Fruit fly (Drosophila melanogaster) whole organism, embryonic: ENCODE data around the gene Atox1.
A peak's percentile ranks its signal among the peaks of the same experiment; 100 is the strongest.

Experiments
- B-H2 ChIP-seq: fragments of 200-800 bp; sonication (Bioruptor generic); optimal IDR thresholded peaks from 2 replicates; lab custom pipeline; 2018; ENCODE audit warnings: missing biosample characterization, mild to moderate bottlenecking, missing genetic modification characterization
- Blimp-1 ChIP-seq: fragments of 200-800 bp; sonication (Bioruptor generic); optimal IDR thresholded peaks from 3 replicates; lab custom pipeline; 2018; ENCODE audit warnings: missing biosample characterization, missing genetic modification characterization, mild to moderate bottlenecking, moderate library complexity, missing genetic modification reagents
- C15 ChIP-seq: fragments of 200-800 bp; sonication (Bioruptor generic); IDR thresholded peaks from 3 replicates; pipeline ENCODE4 v1.3.6; 2022; ENCODE audit warnings: missing biosample characterization, missing genetic modification characterization
- CG10209 ChIP-seq: fragments of 200-800 bp; sonication (Bioruptor generic); optimal IDR thresholded peaks from 3 replicates; lab custom pipeline; 2017; ENCODE audit warnings: missing biosample characterization, mild to moderate bottlenecking, missing genetic modification characterization, missing genetic modification reagents
- CG10462 ChIP-seq: fragments of 200-800 bp; sonication (Bioruptor generic); optimal IDR thresholded peaks from 2 replicates; lab custom pipeline; 2016; ENCODE audit warnings: missing biosample characterization, missing genetic modification characterization
- CG10543 ChIP-seq: fragments of 200-800 bp; sonication (Bioruptor generic); optimal IDR thresholded peaks from 3 replicates; lab custom pipeline; 2017; ENCODE audit warnings: missing biosample characterization, mild to moderate bottlenecking, missing genetic modification characterization, moderate library complexity
- CG10565 ChIP-seq: fragments of 200-800 bp; sonication (Bioruptor generic); optimal IDR thresholded peaks from 3 replicates; lab custom pipeline; 2016; ENCODE audit warnings: missing biosample characterization, mild to moderate bottlenecking, missing genetic modification characterization
- CG10959 ChIP-seq: fragments of 200-800 bp; sonication (Bioruptor generic); IDR thresholded peaks from 2 replicates; pipeline ENCODE4 v1.3.6; 2022; ENCODE audit warnings: missing biosample characterization, missing genetic modification characterization
- CG12391 ChIP-seq: fragments of 200-800 bp; sonication (Bioruptor generic); optimal IDR thresholded peaks from 3 replicates; lab custom pipeline; 2018; ENCODE audit warnings: missing biosample characterization, mild to moderate bottlenecking, missing genetic modification characterization, moderate library complexity
- CG14965 ChIP-seq: fragments of 200-800 bp; sonication (Bioruptor generic); optimal IDR thresholded peaks from 2 replicates; lab custom pipeline; 2016; ENCODE audit warnings: missing biosample characterization, missing genetic modification characterization, borderline replicate concordance
- CG1602 ChIP-seq: fragments of 200-800 bp; sonication (Bioruptor generic); optimal IDR thresholded peaks from 3 replicates; lab custom pipeline; 2016; ENCODE audit warnings: missing biosample characterization, missing genetic modification characterization
- CG17385 ChIP-seq: fragments of 200-800 bp; sonication (Bioruptor generic); optimal IDR thresholded peaks from 3 replicates; lab custom pipeline; 2018; ENCODE audit warnings: missing biosample characterization, mild to moderate bottlenecking, missing genetic modification characterization
- CG1792 ChIP-seq: fragments of 200-800 bp; sonication (Bioruptor generic); optimal IDR thresholded peaks from 2 replicates; lab custom pipeline; 2016; ENCODE audit warnings: missing biosample characterization, missing genetic modification characterization
- CG2875 ChIP-seq: fragments of 200-800 bp; sonication (Bioruptor generic); optimal IDR thresholded peaks from 2 replicates; lab custom pipeline; 2017; ENCODE audit warnings: missing biosample characterization, mild to moderate bottlenecking, missing genetic modification characterization, missing genetic modification reagents
- CG30431 ChIP-seq: fragments of 200-800 bp; sonication (Bioruptor generic); optimal IDR thresholded peaks from 2 replicates; lab custom pipeline; 2017; ENCODE audit warnings: missing biosample characterization, missing genetic modification characterization
- CG3163 ChIP-seq: fragments of 200-800 bp; sonication (Bioruptor generic); optimal IDR thresholded peaks from 3 replicates; lab custom pipeline; 2016; ENCODE audit warnings: missing biosample characterization, missing genetic modification characterization
- CG32767 ChIP-seq: fragments of 200-800 bp; sonication (Bioruptor generic); IDR thresholded peaks from 2 replicates; pipeline ENCODE4 v1.3.6; 2022; ENCODE audit warnings: missing biosample characterization, missing genetic modification characterization
- CG3407 ChIP-seq: fragments of 200-800 bp; sonication (Bioruptor generic); optimal IDR thresholded peaks from 2 replicates; lab custom pipeline; 2018; ENCODE audit warnings: missing biosample characterization, mild to moderate bottlenecking, missing genetic modification characterization
- CG43689 ChIP-seq: fragments of 200-800 bp; sonication (Bioruptor generic); IDR thresholded peaks from 2 replicates; pipeline ENCODE4 v1.3.6; 2022; ENCODE audit warnings: missing biosample characterization, missing genetic modification characterization
- CG4404 ChIP-seq: fragments of 200-800 bp; sonication (Bioruptor generic); IDR thresholded peaks from 2 replicates; pipeline ENCODE4 v1.3.6; 2022; ENCODE audit warnings: missing biosample characterization, missing genetic modification characterization
- CG4854 ChIP-seq: fragments of 200-800 bp; sonication (Bioruptor generic); optimal IDR thresholded peaks from 2 replicates; lab custom pipeline; 2016; ENCODE audit warnings: missing biosample characterization, missing genetic modification characterization, inconsistent platforms
- CG6272 ChIP-seq: fragments of 200-800 bp; sonication (Bioruptor generic); IDR thresholded peaks from 2 replicates; pipeline ENCODE4 v1.3.6; 2022; ENCODE audit warnings: missing biosample characterization, missing genetic modification characterization
- CG6654 ChIP-seq: fragments of 200-800 bp; sonication (Bioruptor generic); optimal IDR thresholded peaks from 2 replicates; lab custom pipeline; 2017; ENCODE audit warnings: missing biosample characterization, mild to moderate bottlenecking, missing genetic modification characterization
- CG8281 ChIP-seq: fragments of 200-800 bp; sonication (Bioruptor generic); optimal IDR thresholded peaks from 2 replicates; lab custom pipeline; 2018; ENCODE audit warnings: missing biosample characterization, mild to moderate bottlenecking, missing genetic modification characterization, moderate library complexity
- CG8290 ChIP-seq, 3 experiments: fragments of 200-800 bp; sonication (Bioruptor generic); optimal IDR thresholded peaks; 2 replicates each; lab custom pipeline; 2016 to 2019; ENCODE audit warnings: missing biosample characterization in 3 of 3, missing genetic modification characterization in 3 of 3, mild to moderate bottlenecking in 2 of 3, moderate library complexity in 1 of 3
- CG9609 ChIP-seq: fragments of 200-800 bp; sonication (Bioruptor generic); optimal IDR thresholded peaks from 3 replicates; lab custom pipeline; 2016; ENCODE audit warnings: missing biosample characterization, missing genetic modification characterization
- CG9727 ChIP-seq: fragments of 200-800 bp; sonication (Bioruptor generic); optimal IDR thresholded peaks from 3 replicates; lab custom pipeline; 2017; ENCODE audit warnings: missing biosample characterization, mild to moderate bottlenecking, missing genetic modification characterization
- Hr51 ChIP-seq, 2 experiments: fragments of 200-800 bp; sonication (Bioruptor generic); optimal IDR thresholded peaks; 2 replicates in 1 of 2; 3 replicates in 1 of 2; lab custom pipeline; 2016 to 2018; ENCODE audit warnings: missing biosample characterization in 2 of 2, missing genetic modification characterization in 2 of 2, mild to moderate bottlenecking in 1 of 2, moderate library complexity in 1 of 2
- Jarid2 ChIP-seq: fragments of 200-800 bp; sonication (Bioruptor generic); optimal IDR thresholded peaks from 3 replicates; lab custom pipeline; 2017; ENCODE audit warnings: mild to moderate bottlenecking, missing biosample characterization, missing genetic modification reagents, missing genetic modification characterization
- Max ChIP-seq: fragments of 200-800 bp; sonication (Bioruptor generic); optimal IDR thresholded peaks from 2 replicates; lab custom pipeline; 2016; ENCODE audit warnings: missing biosample characterization, mild to moderate bottlenecking, missing genetic modification characterization
- Meics ChIP-seq: fragments of 200-800 bp; sonication (Bioruptor generic); optimal IDR thresholded peaks from 2 replicates; lab custom pipeline; 2017; ENCODE audit warnings: missing biosample characterization, mild to moderate bottlenecking, missing genetic modification characterization
- Spps ChIP-seq: fragments of 200-800 bp; sonication (Bioruptor generic); optimal IDR thresholded peaks from 2 replicates; lab custom pipeline; 2018; ENCODE audit warnings: missing biosample characterization, mild to moderate bottlenecking, missing genetic modification characterization
- YL-1 ChIP-seq: fragments of 200-800 bp; sonication (Bioruptor generic); optimal IDR thresholded peaks from 3 replicates; lab custom pipeline; 2017; ENCODE audit warnings: missing biosample characterization, mild to moderate bottlenecking, missing genetic modification characterization
- ap ChIP-seq: fragments of 200-800 bp; sonication (Bioruptor generic); IDR thresholded peaks from 2 replicates; pipeline ENCODE4 v1.3.6; 2022; ENCODE audit warnings: missing biosample characterization, missing genetic modification characterization
- ara ChIP-seq: fragments of 200-800 bp; sonication (Bioruptor generic); IDR thresholded peaks from 2 replicates; pipeline ENCODE4 v1.3.6; 2022; ENCODE audit warnings: missing biosample characterization, missing genetic modification characterization
- bbx ChIP-seq: fragments of 200-800 bp; sonication (Bioruptor generic); IDR thresholded peaks from 2 replicates; pipeline ENCODE4 v1.3.6; 2022; ENCODE audit warnings: missing biosample characterization, missing genetic modification characterization; ENCODE audit not compliant: partially characterized antibody
- cato ChIP-seq: fragments of 200-800 bp; sonication (Bioruptor generic); optimal IDR thresholded peaks from 2 replicates; lab custom pipeline; 2016; ENCODE audit warnings: missing biosample characterization, missing genetic modification characterization, borderline replicate concordance
- corto ChIP-seq: fragments of 200-800 bp; sonication (Bioruptor generic); optimal IDR thresholded peaks from 2 replicates; lab custom pipeline; 2016; ENCODE audit warnings: missing biosample characterization, mild to moderate bottlenecking, missing genetic modification characterization, moderate library complexity
- croc ChIP-seq: fragments of 200-800 bp; sonication (Bioruptor generic); conservative IDR thresholded peaks from 3 replicates; pipeline ENCODE4 v1.3.6; 2022; ENCODE audit warnings: missing biosample characterization, missing genetic modification characterization
- dysf ChIP-seq: fragments of 200-800 bp; sonication (Bioruptor generic); IDR thresholded peaks from 3 replicates; pipeline ENCODE4 v1.3.6; 2022; ENCODE audit warnings: missing biosample characterization, missing genetic modification characterization
- grn ChIP-seq: fragments of 200-800 bp; sonication (Bioruptor generic); optimal IDR thresholded peaks from 3 replicates; lab custom pipeline; 2017; ENCODE audit warnings: missing biosample characterization, missing genetic modification characterization
- gsb ChIP-seq: fragments of 200-800 bp; sonication (Bioruptor generic); IDR thresholded peaks from 2 replicates; pipeline ENCODE4 v1.3.6; 2022; ENCODE audit warnings: missing biosample characterization, missing genetic modification characterization
- klu ChIP-seq: fragments of 200-800 bp; sonication (Bioruptor generic); IDR thresholded peaks from 2 replicates; pipeline ENCODE4 v1.3.6; 2022; ENCODE audit warnings: missing biosample characterization, missing genetic modification characterization
- pzg ChIP-seq: fragments of 200-800 bp; sonication (Bioruptor generic); optimal IDR thresholded peaks from 3 replicates; lab custom pipeline; 2018; ENCODE audit warnings: missing biosample characterization, mild to moderate bottlenecking, missing genetic modification characterization, moderate library complexity
- row ChIP-seq: fragments of 200-800 bp; sonication (Bioruptor generic); IDR thresholded peaks from 3 replicates; pipeline ENCODE4 v1.3.6; 2022; ENCODE audit warnings: missing biosample characterization, missing genetic modification characterization
- sens ChIP-seq: fragments of 200-800 bp; sonication (Bioruptor generic); peaks from one replicate; lab custom pipeline; 2016; ENCODE audit warnings: missing biosample characterization, missing genetic modification characterization
- stwl ChIP-seq: fragments of 200-800 bp; sonication (Bioruptor generic); optimal IDR thresholded peaks from 3 replicates; lab custom pipeline; 2018; ENCODE audit warnings: missing biosample characterization, mild to moderate bottlenecking, missing genetic modification characterization, moderate library complexity
- vnd ChIP-seq: fragments of 200-800 bp; sonication (Bioruptor generic); IDR thresholded peaks from 3 replicates; pipeline ENCODE4 v1.3.6; 2022; ENCODE audit warnings: missing biosample characterization, missing genetic modification characterization; ENCODE audit not compliant: partially characterized antibody
- wor ChIP-seq: fragments of 200-800 bp; sonication (Bioruptor generic); IDR thresholded peaks from 2 replicates; pipeline ENCODE4 v1.3.6; 2022; ENCODE audit warnings: missing biosample characterization, missing genetic modification characterization
- zf30C ChIP-seq: fragments of 200-800 bp; sonication (Bioruptor generic); optimal IDR thresholded peaks from 3 replicates; lab custom pipeline; 2018; ENCODE audit warnings: missing biosample characterization, mild to moderate bottlenecking, missing genetic modification characterization

Atox1 gene

dm6 chr3L:21679687-21680086 is 38.9 kb downstream of the Atox1 start, which contains the start of the genes Als2 and CG11248 (continued):
- peak; percentile 88 for TF ChIP-seq CG12391 (tag; lab: Kevin White, UChicago)
- no peak for TF ChIP-seq CG14965 (GFP tag; lab: Kevin White, UChicago)
- TF ChIP-seq CG10209 (GFP tag; lab: Kevin White, UChicago), result peak; percentile 41
- 0 out of 2 replicates have a peak, but pooled peaks have one; percentile 40 for TF ChIP-seq CG32767 (GFP tag; lab: Robert Waterston, UW)
- no peak for TF ChIP-seq CG2875
- no peak for TF ChIP-seq ara (GFP tag; lab: Robert Waterston, UW)
- TF ChIP-seq klu, result peak; percentile 20; the same call in 1 of the 2 replicates
- no peak; the same call in 1 of the 2 replicates for TF ChIP-seq ap (GFP tag; lab: Robert Waterston, UW)
- TF ChIP-seq gsb (GFP tag; lab: Robert Waterston, UW), result no peak
- TF ChIP-seq Max (GFP tag; lab: Kevin White, UChicago), result peak; percentile 66
- peak; percentile 41 for TF ChIP-seq CG3407 (GFP tag; lab: Kevin White, UChicago)
- TF ChIP-seq CG4854 (GFP tag; lab: Kevin White, UChicago), result no peak
- TF ChIP-seq CG8290 (GFP tag; optimal IDR thresholded peaks at IDR 0.05; lab: Kevin White, UChicago), result no peak
- peak in 1 of 2 experiments; percentile 3 for TF ChIP-seq CG8290 (tag; optimal IDR thresholded peaks at IDR 0.05; lab: Kevin White, UChicago)
- peak; percentile 65 for TF ChIP-seq croc (GFP tag; lab: Robert Waterston, UW)
- peak; percentile 37 for TF ChIP-seq cato (GFP tag; lab: Kevin White, UChicago)
- TF ChIP-seq YL-1 (GFP tag; lab: Kevin White, UChicago), result peak; percentile 65
- TF ChIP-seq CG1602 (GFP tag; lab: Kevin White, UChicago), result peak; percentile 81
- TF ChIP-seq CG10565 (GFP tag; lab: Kevin White, UChicago), result no peak
- TF ChIP-seq CG10959, result peak; percentile 43
- peak; percentile 69 for TF ChIP-seq Meics (GFP tag; lab: Kevin White, UChicago)
- TF ChIP-seq bbx (GFP tag; lab: Robert Waterston, UW), result no peak
- peak; percentile 60 for TF ChIP-seq CG17385 (GFP tag; lab: Kevin White, UChicago)
- peak; percentile 5 for TF ChIP-seq CG8281 (tag; lab: Kevin White, UChicago)
- TF ChIP-seq CG10462 (GFP tag; lab: Kevin White, UChicago), result peak; percentile 30
- TF ChIP-seq vnd, result no peak
- TF ChIP-seq sens, result peak; percentile 96
- TF ChIP-seq wor (GFP tag; lab: Robert Waterston, UW), result peak; percentile 21; the same call in 1 of the 2 replicates
- TF ChIP-seq CG43689 (GFP tag; lab: Robert Waterston, UW), result no peak
- TF ChIP-seq pzg (GFP tag; lab: Kevin White, UChicago), result peak; percentile 55
- TF ChIP-seq CG9609 (GFP tag; lab: Kevin White, UChicago), result peak; percentile 46
- no peak for TF ChIP-seq corto (GFP tag; lab: Kevin White, UChicago)
- peak; percentile 68 for TF ChIP-seq Blimp-1 (GFP tag; lab: Kevin White, UChicago)
- peak; percentile 50 for TF ChIP-seq CG30431 (GFP tag; lab: Kevin White, UChicago)
- TF ChIP-seq CG4404, result peak; percentile 69
- TF ChIP-seq row (GFP tag; lab: Robert Waterston, UW), result peak; percentile 91
- peak; percentile 76 for TF ChIP-seq dysf (GFP tag; lab: Robert Waterston, UW)
- peak; percentile 66 for TF ChIP-seq CG9727 (GFP tag; lab: Kevin White, UChicago)
- peak; percentile 17 for TF ChIP-seq CG3163 (GFP tag; lab: Kevin White, UChicago)
- TF ChIP-seq stwl (tag; lab: Kevin White, UChicago), result peak; percentile 82
- peak in 1 of 2 experiments; percentile 64 for TF ChIP-seq Hr51 (GFP tag; optimal IDR thresholded peaks at IDR 0.05; lab: Kevin White, UChicago)
- no peak for TF ChIP-seq B-H2 (GFP tag; lab: Kevin White, UChicago)
- no peak for TF ChIP-seq grn (GFP tag; lab: Kevin White, UChicago)
- peak; percentile 27 for TF ChIP-seq CG6654 (GFP tag; lab: Kevin White, UChicago)
- no peak for TF ChIP-seq Jarid2 (GFP tag; lab: Kevin White, UChicago)
- TF ChIP-seq CG10543 (GFP tag; lab: Kevin White, UChicago), result no peak
- TF ChIP-seq CG1792, result peak; percentile 26
- peak; percentile 61; the same call in 1 of the 2 replicates for TF ChIP-seq CG6272 (GFP tag; lab: Robert Waterston, UW)
- TF ChIP-seq C15 (GFP tag; lab: Robert Waterston, UW), result peak; percentile 49; the same call in 1 of the 3 replicates
- no peak for TF ChIP-seq zf30C (GFP tag; lab: Kevin White, UChicago)
- TF ChIP-seq Spps (tag; lab: Kevin White, UChicago), result peak; percentile 53
